Worm (Caenorhabditis elegans): ENCODE data around the gene let-653.

Gene let-653

DNA sequence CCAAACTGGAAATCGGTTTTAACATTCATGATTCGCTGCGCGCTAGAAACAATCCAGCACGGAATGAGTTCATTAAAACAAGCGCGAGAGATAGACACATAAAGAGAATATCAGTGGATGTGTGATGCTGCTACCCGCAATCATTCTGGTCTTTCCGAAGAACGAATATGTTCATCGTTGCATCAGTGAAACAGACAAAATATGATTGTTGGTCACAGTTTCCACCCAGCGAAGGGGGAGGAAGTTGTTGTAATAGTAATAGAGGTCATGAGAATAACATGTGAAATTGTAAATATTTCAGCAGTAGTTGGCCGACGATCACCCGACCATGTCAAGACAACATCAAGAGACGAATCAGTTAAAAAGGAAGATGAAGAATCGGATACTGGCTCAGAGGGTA lies 15.8 kb downstream of the let-653 start:
- TF ChIP-seq F13H6.1 (tag; optimal IDR thresholded peaks at IDR 0.05), result no peak
- TF ChIP-seq pat-9 (tag; optimal IDR thresholded peaks at IDR 0.05), result no peak
- no peak for TF ChIP-seq syd-9 (tag; optimal IDR thresholded peaks at IDR 0.05)
- no peak for TF ChIP-seq ceh-24 (tag; optimal IDR thresholded peaks at IDR 0.05)
- TF ChIP-seq nhr-11 (tag; optimal IDR thresholded peaks at IDR 0.05), result no peak
- no peak for TF ChIP-seq pqm-1 (tag; optimal IDR thresholded peaks at IDR 0.05)

ce11 chrIV:11902832-11903231 lies 17.4 kb downstream of the let-653 start:
- no peak for TF ChIP-seq sox-2 (GFP tag; IDR thresholded peaks at IDR 0.05)

DNA sequence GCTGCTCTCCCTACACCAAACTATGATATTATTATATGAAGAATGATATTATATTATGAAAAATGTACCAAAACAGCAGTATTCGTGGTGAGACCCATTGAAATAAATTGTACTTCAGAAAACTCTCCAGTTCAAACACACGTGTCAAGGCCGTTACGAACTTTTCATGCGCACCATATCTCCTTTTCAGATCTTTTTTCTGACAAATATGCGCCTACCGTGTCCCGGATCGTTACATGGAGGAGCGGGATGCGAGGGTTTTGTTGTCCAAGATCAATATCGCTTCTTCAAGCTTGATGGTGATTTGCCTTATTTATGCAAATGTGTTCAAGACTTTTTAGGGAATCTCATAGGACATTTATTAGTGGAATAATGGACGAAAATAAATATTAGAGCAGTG lies 18.3 kb downstream of the let-653 start:
- TF ChIP-seq pros-1 (tag; optimal IDR thresholded peaks at IDR 0.05), result no peak
- no peak for TF ChIP-seq T23F11.4 (GFP tag; optimal IDR thresholded peaks at IDR 0.05)
- TF ChIP-seq pat-9 (tag; optimal IDR thresholded peaks at IDR 0.05), result no peak
- TF ChIP-seq unc-3 (GFP tag; conservative IDR thresholded peaks at IDR 0.05), result no peak
- no peak for TF ChIP-seq unc-3 (tag; optimal IDR thresholded peaks at IDR 0.05)
- no peak for TF ChIP-seq hlh-15 (tag; optimal IDR thresholded peaks at IDR 0.05)
- TF ChIP-seq K02D7.2 (tag; optimal IDR thresholded peaks at IDR 0.05), result no peak
- no peak for TF ChIP-seq mec-3 (tag; optimal IDR thresholded peaks at IDR 0.05; ENCODE audit: borderline replicate concordance)
- no peak for TF ChIP-seq ttx-3 (tag; optimal IDR thresholded peaks at IDR 0.05)
- no peak for TF ChIP-seq hlh-30 (tag; optimal IDR thresholded peaks at IDR 0.05; ENCODE audit: insufficient read depth)
- no peak for TF ChIP-seq C38D4.7 (GFP tag; optimal IDR thresholded peaks at IDR 0.05)
- TF ChIP-seq zip-5 (tag; optimal IDR thresholded peaks at IDR 0.05), result no peak

ce11 chrIV:11908733-11909132 lies 23.3 kb downstream of the let-653 start:
- TF ChIP-seq tbx-7 (tag; optimal IDR thresholded peaks at IDR 0.05) (no peak), C08G9.2 (tag; optimal IDR thresholded peaks at IDR 0.05) (no peak), nfya-1 (tag; optimal IDR thresholded peaks at IDR 0.05) (no peak), gmeb-2 (tag; optimal IDR thresholded peaks at IDR 0.05) (no peak), ceh-18 (tag; optimal IDR thresholded peaks at IDR 0.05) (no peak), ztf-16 (tag; optimal IDR thresholded peaks at IDR 0.05) (no peak), tbx-2 (tag; optimal IDR thresholded peaks at IDR 0.05) (no peak), pag-3 (tag; optimal IDR thresholded peaks at IDR 0.05; ENCODE audit: borderline replicate concordance) (no peak), ceh-45 (GFP tag; IDR thresholded peaks at IDR 0.05) (no peak), hlh-30 (tag; optimal IDR thresholded peaks at IDR 0.05; ENCODE audit: insufficient read depth) (no peak), ceh-9 (tag; optimal IDR thresholded peaks at IDR 0.05) (no peak), pqm-1 (tag; optimal IDR thresholded peaks at IDR 0.05) (no peak), T23F11.4 (GFP tag; optimal IDR thresholded peaks at IDR 0.05) (no peak), odd-2 (tag; optimal IDR thresholded peaks at IDR 0.05) (no peak), hlh-15 (tag; optimal IDR thresholded peaks at IDR 0.05) (no peak), eyg-1 (tag; optimal IDR thresholded peaks at IDR 0.05) (no peak), K02D7.2 (tag; optimal IDR thresholded peaks at IDR 0.05) (no peak), ceh-2 (tag; optimal IDR thresholded peaks at IDR 0.05) (no peak), syd-9 (tag; optimal IDR thresholded peaks at IDR 0.05) (no peak)

ce11 chrIV:11911723-11912122 lies 26.3 kb downstream of the let-653 start, which contains the start of gene VZK822L.2:
Gene VZK822L.2 (plus strand): TSS chrIV:11912023.
- TF ChIP-seq C08G9.2 (tag; optimal IDR thresholded peaks at IDR 0.05) (no peak), T23F11.4 (GFP tag; optimal IDR thresholded peaks at IDR 0.05) (no peak), rnt-1 (tag; optimal IDR thresholded peaks at IDR 0.05) (no peak), nhr-232 (tag; optimal IDR thresholded peaks at IDR 0.05) (no peak), dmd-4 (tag; optimal IDR thresholded peaks at IDR 0.05; ENCODE audit: borderline replicate concordance) (no peak)

All from whole organism, late embryonic.